Fruit fly (Drosophila melanogaster) whole organism, embryonic: ENCODE measurements around the gene CG33654.
A peak's percentile ranks its signal among the peaks of the same experiment; 100 is the strongest.

Experiments used
- CG10321 ChIP-seq: fragments of 200-800 bp; sonication (Bioruptor generic); IDR thresholded peaks from 2 replicates; pipeline ENCODE4 v1.3.6; 2022; ENCODE audit warnings: missing biosample characterization, missing genetic modification characterization
- CG10565 ChIP-seq: fragments of 200-800 bp; sonication (Bioruptor generic); optimal IDR thresholded peaks from 3 replicates; lab custom pipeline; 2016; ENCODE audit warnings: missing biosample characterization, mild to moderate bottlenecking, missing genetic modification characterization
- CG11085 ChIP-seq: fragments of 200-800 bp; sonication (Bioruptor generic); IDR thresholded peaks from 2 replicates; pipeline ENCODE4 v1.3.6; 2022; ENCODE audit warnings: missing biosample characterization, missing genetic modification characterization
- CG11247 ChIP-seq: fragments of 200-800 bp; sonication (Bioruptor generic); IDR thresholded peaks from 2 replicates; pipeline ENCODE4 v1.3.6; 2022; ENCODE audit warnings: missing biosample characterization, missing genetic modification characterization
- CG13123 ChIP-seq: fragments of 200-800 bp; sonication (Bioruptor generic); optimal IDR thresholded peaks from 2 replicates; lab custom pipeline; 2016; ENCODE audit warnings: missing biosample characterization, missing genetic modification characterization
- CG13424 ChIP-seq: fragments of 200-800 bp; sonication (Bioruptor generic); optimal IDR thresholded peaks from 2 replicates; lab custom pipeline; 2019; ENCODE audit warnings: missing biosample characterization, mild to moderate bottlenecking, missing genetic modification characterization, moderate library complexity
- CG13624 ChIP-seq: fragments of 200-800 bp; sonication (Bioruptor generic); optimal IDR thresholded peaks from 2 replicates; lab custom pipeline; 2016; ENCODE audit warnings: missing biosample characterization, missing genetic modification characterization
- CG15601 ChIP-seq: fragments of 200-800 bp; sonication (Bioruptor generic); optimal IDR thresholded peaks from 3 replicates; lab custom pipeline; 2019; ENCODE audit warnings: missing biosample characterization, mild to moderate bottlenecking, missing genetic modification characterization, moderate library complexity
- CG17328 ChIP-seq: fragments of 200-800 bp; sonication (Bioruptor generic); IDR thresholded peaks from 2 replicates; pipeline ENCODE4 v1.3.6; 2022; ENCODE audit warnings: missing biosample characterization, missing genetic modification characterization
- CG2889 ChIP-seq: fragments of 200-800 bp; sonication (Bioruptor generic); IDR thresholded peaks from 3 replicates; pipeline ENCODE4 v1.3.6; 2022; ENCODE audit warnings: missing biosample characterization, missing genetic modification characterization
- CG31224 ChIP-seq: fragments of 200-800 bp; sonication (Bioruptor generic); IDR thresholded peaks from 2 replicates; pipeline ENCODE4 v1.3.6; 2022; ENCODE audit warnings: missing biosample characterization, missing genetic modification characterization
- CG31441 ChIP-seq: fragments of 200-800 bp; sonication (Bioruptor generic); IDR thresholded peaks from 2 replicates; pipeline ENCODE4 v1.3.6; 2022; ENCODE audit warnings: missing biosample characterization, missing genetic modification characterization
- CG6683 ChIP-seq: fragments of 200-800 bp; sonication (Bioruptor generic); optimal IDR thresholded peaks from 2 replicates; lab custom pipeline; 2017; ENCODE audit warnings: missing biosample characterization, mild to moderate bottlenecking, missing genetic modification characterization, missing genetic modification reagents
- CG6765 ChIP-seq: fragments of 200-800 bp; sonication (Bioruptor generic); optimal IDR thresholded peaks from 3 replicates; lab custom pipeline; 2017; ENCODE audit warnings: missing biosample characterization, mild to moderate bottlenecking, missing genetic modification characterization
- CG7357 ChIP-seq: fragments of 200-800 bp; sonication (Bioruptor generic); IDR thresholded peaks from 3 replicates; pipeline ENCODE4 v1.3.6; 2022; ENCODE audit warnings: missing biosample characterization, missing genetic modification characterization
- CG8478 ChIP-seq: fragments of >200 bp; optimal IDR thresholded peaks from 2 replicates; lab custom pipeline; 2018
- CG9437 ChIP-seq: fragments of 200-800 bp; sonication (Bioruptor generic); optimal IDR thresholded peaks from 2 replicates; lab custom pipeline; 2018; ENCODE audit warnings: missing biosample characterization, mild to moderate bottlenecking, missing genetic modification characterization
- D19A ChIP-seq: fragments of 200-800 bp; optimal IDR thresholded peaks from 3 replicates; lab custom pipeline; 2019; ENCODE audit warnings: missing biosample characterization, mild to moderate bottlenecking, missing genetic modification characterization, moderate library complexity
- E2f1 ChIP-seq: fragments of 200-800 bp; sonication (Bioruptor generic); IDR thresholded peaks from 2 replicates; pipeline ENCODE4 v1.3.6; 2022; ENCODE audit warnings: missing biosample characterization, missing genetic modification characterization
- Elba2 ChIP-seq: fragments of 200-800 bp; sonication (Bioruptor generic); optimal IDR thresholded peaks from 3 replicates; lab custom pipeline; 2016; ENCODE audit warnings: missing biosample characterization, missing genetic modification characterization
- Gsc ChIP-seq: fragments of 200-800 bp; sonication (Bioruptor generic); IDR thresholded peaks from 2 replicates; pipeline ENCODE4 v1.3.6; 2022; ENCODE audit warnings: missing biosample characterization, missing genetic modification characterization
- Gug ChIP-seq: fragments of 200-800 bp; sonication (Bioruptor generic); IDR thresholded peaks from 4 replicates; pipeline ENCODE4 v1.3.6; 2022; ENCODE audit warnings: missing biosample characterization, missing genetic modification characterization
- HLH54F ChIP-seq: fragments of 200-800 bp; sonication (Bioruptor generic); optimal IDR thresholded peaks from 3 replicates; lab custom pipeline; 2016; ENCODE audit warnings: missing biosample characterization, missing genetic modification characterization
- HLHmδ ChIP-seq: fragments of 200-800 bp; sonication (Bioruptor generic); optimal IDR thresholded peaks from 2 replicates; lab custom pipeline; 2018; ENCODE audit warnings: missing biosample characterization, mild to moderate bottlenecking, missing genetic modification characterization, moderate library complexity
- Lim3 ChIP-seq: fragments of 200-800 bp; sonication (Bioruptor generic); IDR thresholded peaks from 2 replicates; pipeline ENCODE4 v1.3.6; 2022; ENCODE audit warnings: missing biosample characterization, missing genetic modification characterization
- MBD-R2 ChIP-seq: fragments of 200-800 bp; sonication (Bioruptor generic); IDR thresholded peaks from 2 replicates; pipeline ENCODE4 v1.3.6; 2022; ENCODE audit warnings: missing biosample characterization, missing genetic modification characterization
- MTF-1 ChIP-seq: fragments of 200-800 bp; sonication (Bioruptor generic); optimal IDR thresholded peaks from 2 replicates; lab custom pipeline; 2018; ENCODE audit warnings: missing biosample characterization, mild to moderate bottlenecking, missing genetic modification characterization, borderline replicate concordance
- Rfx ChIP-seq: fragments of 200-800 bp; sonication (Bioruptor generic); IDR thresholded peaks from 2 replicates; pipeline ENCODE4 v1.3.6; 2022; ENCODE audit warnings: missing biosample characterization, missing genetic modification characterization
- Sin3A ChIP-seq: fragments of >200 bp; optimal IDR thresholded peaks from 2 replicates; lab custom pipeline; 2018
- ash1 ChIP-seq: fragments of 200-800 bp; sonication (Bioruptor generic); optimal IDR thresholded peaks from 2 replicates; lab custom pipeline; 2018; ENCODE audit warnings: missing biosample characterization, mild to moderate bottlenecking, missing genetic modification characterization
- bbx ChIP-seq: fragments of 200-800 bp; sonication (Bioruptor generic); IDR thresholded peaks from 2 replicates; pipeline ENCODE4 v1.3.6; 2022; ENCODE audit warnings: missing biosample characterization, missing genetic modification characterization; ENCODE audit not compliant: partially characterized antibody
- cato ChIP-seq: fragments of 200-800 bp; sonication (Bioruptor generic); optimal IDR thresholded peaks from 2 replicates; lab custom pipeline; 2016; ENCODE audit warnings: missing biosample characterization, missing genetic modification characterization, borderline replicate concordance
- dpn ChIP-seq, 2 experiments: fragments of 200-800 bp; sonication (Bioruptor generic); optimal IDR thresholded peaks; 3 replicates each; lab custom pipeline; 2016; ENCODE audit warnings: missing biosample characterization in 2 of 2, missing genetic modification characterization in 2 of 2
- dysf ChIP-seq: fragments of 200-800 bp; sonication (Bioruptor generic); IDR thresholded peaks from 3 replicates; pipeline ENCODE4 v1.3.6; 2022; ENCODE audit warnings: missing biosample characterization, missing genetic modification characterization
- emc ChIP-seq: fragments of 200-800 bp; sonication (Bioruptor generic); optimal IDR thresholded peaks from 2 replicates; lab custom pipeline; 2016; ENCODE audit warnings: missing biosample characterization, missing genetic modification characterization
- gem ChIP-seq: fragments of 200-800 bp; sonication (Bioruptor generic); optimal IDR thresholded peaks from 2 replicates; lab custom pipeline; 2019; ENCODE audit warnings: missing biosample characterization, mild to moderate bottlenecking, missing genetic modification characterization, moderate library complexity
- gsb-n ChIP-seq: fragments of 200-800 bp; sonication (Bioruptor generic); optimal IDR thresholded peaks from 3 replicates; lab custom pipeline; 2018; ENCODE audit warnings: missing biosample characterization, mild to moderate bottlenecking, missing genetic modification characterization
- gt ChIP-seq: fragments of 200-800 bp; sonication (Bioruptor generic); IDR thresholded peaks from 2 replicates; pipeline ENCODE4 v1.3.6; 2022; ENCODE audit warnings: missing biosample characterization, missing genetic modification characterization
- ind ChIP-seq: fragments of 200-800 bp; sonication (Bioruptor generic); optimal IDR thresholded peaks from 3 replicates; lab custom pipeline; 2016; ENCODE audit warnings: missing biosample characterization, missing genetic modification characterization
- kni ChIP-seq: fragments of 200-800 bp; sonication (Bioruptor generic); optimal IDR thresholded peaks from 3 replicates; lab custom pipeline; 2017; ENCODE audit warnings: mild to moderate bottlenecking, missing biosample characterization, missing genetic modification reagents, missing genetic modification characterization
- knrl ChIP-seq: fragments of 200-800 bp; sonication (Bioruptor generic); IDR thresholded peaks from 3 replicates; pipeline ENCODE4 v1.3.6; 2022; ENCODE audit warnings: missing biosample characterization, missing genetic modification characterization; ENCODE audit not compliant: partially characterized antibody
- lilli ChIP-seq: fragments of 200-800 bp; sonication (Bioruptor generic); optimal IDR thresholded peaks from 3 replicates; lab custom pipeline; 2016; ENCODE audit warnings: missing biosample characterization, missing genetic modification characterization
- lola ChIP-seq, 3 experiments: fragments of >200 bp in 2 of 3; fragments of 200-800 bp in 1 of 3; sonication (Bioruptor generic) in 1 of 3; optimal IDR thresholded peaks; 2 replicates each; lab custom pipeline; 2017 to 2019; ENCODE audit warnings: missing biosample characterization in 3 of 3, missing genetic modification characterization in 3 of 3, mild to moderate bottlenecking in 1 of 3, moderate library complexity in 1 of 3
- mld ChIP-seq: fragments of 200-800 bp; sonication (Bioruptor generic); IDR thresholded peaks from 3 replicates; pipeline ENCODE4 v1.3.6; 2022; ENCODE audit warnings: missing biosample characterization, missing genetic modification characterization; ENCODE audit not compliant: partially characterized antibody
- nau ChIP-seq: fragments of 200-800 bp; sonication (Bioruptor generic); optimal IDR thresholded peaks from 3 replicates; lab custom pipeline; 2017; ENCODE audit warnings: missing biosample characterization, mild to moderate bottlenecking, missing genetic modification characterization, missing genetic modification reagents
- odd ChIP-seq: fragments of 200-800 bp; sonication (Bioruptor generic); optimal IDR thresholded peaks from 2 replicates; lab custom pipeline; 2017; ENCODE audit warnings: missing biosample characterization, mild to moderate bottlenecking, missing genetic modification characterization
- scrt ChIP-seq: fragments of 200-800 bp; sonication (Bioruptor generic); optimal IDR thresholded peaks from 2 replicates; lab custom pipeline; 2018; ENCODE audit warnings: missing biosample characterization, mild to moderate bottlenecking, missing genetic modification characterization, moderate library complexity
- shn ChIP-seq: fragments of 200-800 bp; sonication (Bioruptor generic); optimal IDR thresholded peaks from 3 replicates; lab custom pipeline; 2016; ENCODE audit warnings: missing biosample characterization, missing genetic modification characterization
- vnd ChIP-seq: fragments of 200-800 bp; sonication (Bioruptor generic); IDR thresholded peaks from 3 replicates; pipeline ENCODE4 v1.3.6; 2022; ENCODE audit warnings: missing biosample characterization, missing genetic modification characterization; ENCODE audit not compliant: partially characterized antibody
- vvl ChIP-seq: fragments of 200-800 bp; sonication (Bioruptor generic); IDR thresholded peaks from 2 replicates; pipeline ENCODE4 v1.3.6; 2022; ENCODE audit warnings: missing biosample characterization, missing genetic modification characterization
- zen2 ChIP-seq: fragments of 200-800 bp; sonication (Bioruptor generic); IDR thresholded peaks from 3 replicates; pipeline ENCODE4 v1.3.6; 2022; ENCODE audit warnings: missing biosample characterization, missing genetic modification characterization; ENCODE audit not compliant: partially characterized antibody

The CG33654 gene

DNA sequence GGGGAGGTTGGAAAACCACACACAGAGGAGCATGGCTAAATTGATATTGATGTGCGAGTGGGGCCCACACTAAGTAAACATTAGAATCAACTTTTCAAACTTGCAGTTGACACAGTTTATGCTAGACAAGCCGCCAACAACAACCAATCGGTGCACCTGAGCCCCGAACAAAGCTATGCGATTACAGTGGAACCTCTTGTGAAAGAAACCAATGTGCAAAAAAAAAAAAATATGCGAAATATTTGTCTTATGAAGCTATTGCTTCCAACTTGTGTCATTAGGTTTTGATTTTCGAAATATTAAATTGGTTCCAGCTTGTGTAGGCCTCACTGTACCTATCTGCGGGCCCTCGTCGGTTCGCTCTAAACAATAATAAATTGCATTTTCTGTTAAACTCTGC lies 35.3 kb upstream of the CG33654 start (continued):
- TF ChIP-seq CG6765 (GFP tag; lab: Kevin White, UChicago) (no peak), cato (GFP tag; lab: Kevin White, UChicago) (peak; percentile 44), D19A (peak; percentile 8), CG17328 (peak; percentile 88), ash1 (GFP tag; lab: Kevin White, UChicago) (no peak), nau (GFP tag; lab: Kevin White, UChicago) (peak; percentile 59), CG9437 (GFP tag; lab: Kevin White, UChicago) (peak; percentile 21), lilli (peak; percentile 73), MBD-R2 (GFP tag; lab: Robert Waterston, UW) (0 out of 2 replicates have a peak, but pooled peaks have one; percentile 21), dysf (GFP tag; lab: Robert Waterston, UW) (peak; percentile 79), Elba2 (peak; percentile 21), scrt (GFP tag; lab: Kevin White, UChicago) (peak; percentile 30), CG7357 (GFP tag; lab: Robert Waterston, UW) (peak; percentile 57; the same call in 1 of the 3 replicates), CG6683 (GFP tag; lab: Kevin White, UChicago) (peak; percentile 2), gsb-n (tag; lab: Kevin White, UChicago) (peak; percentile 66), gt (GFP tag; lab: Robert Waterston, UW) (peak; percentile 50), knrl (GFP tag; lab: Robert Waterston, UW) (no peak), Sin3A (lab: Kevin White, UChicago) (no peak), Gug (GFP tag; lab: Robert Waterston, UW) (peak; percentile 53; the same call in 2 of the 4 replicates), CG10321 (GFP tag; lab: Robert Waterston, UW) (peak; percentile 35; the same call in 1 of the 2 replicates), kni (peak; percentile 30), HLHmδ (GFP tag; lab: Kevin White, UChicago) (no peak), CG8478 (no peak), Lim3 (GFP tag; lab: Robert Waterston, UW) (peak; percentile 20; the same call in 1 of the 2 replicates), CG13624 (GFP tag; lab: Kevin White, UChicago) (peak; percentile 58), MTF-1 (peak; percentile 26), E2f1 (GFP tag; lab: Robert Waterston, UW) (peak; percentile 69), gem (tag; lab: Kevin White, UChicago) (peak; percentile 80), dpn (GFP tag; optimal IDR thresholded peaks at IDR 0.05; lab: Kevin White, UChicago) (peak; percentile 67 to 76), bbx (GFP tag; lab: Robert Waterston, UW) (no peak), CG31224 (GFP tag; lab: Robert Waterston, UW) (0 out of 2 replicates have a peak, but pooled peaks have one; percentile 15), vnd (no peak), shn (GFP tag; lab: Kevin White, UChicago) (peak; percentile 46), CG11247 (GFP tag; lab: Robert Waterston, UW) (peak; percentile 78), odd (GFP tag; lab: Kevin White, UChicago) (peak; percentile 34), mld (GFP tag; lab: Robert Waterston, UW) (no peak), Gsc (GFP tag; lab: Robert Waterston, UW) (peak; percentile 64), Rfx (GFP tag; lab: Robert Waterston, UW) (peak; percentile 71), lola (GFP tag; optimal IDR thresholded peaks at IDR 0.05; lab: Kevin White, UChicago) (peak in 1 of 3 experiments; percentile 44), CG2889 (GFP tag; lab: Robert Waterston, UW) (peak; percentile 70; the same call in 2 of the 3 replicates), ind (GFP tag; lab: Kevin White, UChicago) (peak; percentile 81), CG15601 (peak; percentile 62), CG10565 (GFP tag; lab: Kevin White, UChicago) (peak; percentile 10), vvl (GFP tag; lab: Robert Waterston, UW) (peak; percentile 90), CG13123 (GFP tag; lab: Kevin White, UChicago) (peak; percentile 6), CG31441 (GFP tag; lab: Robert Waterston, UW) (peak; percentile 77), zen2 (GFP tag; lab: Robert Waterston, UW) (no peak), CG13424 (tag; lab: Kevin White, UChicago) (peak; percentile 71), CG11085 (GFP tag; lab: Robert Waterston, UW) (peak; percentile 54), HLH54F (GFP tag; lab: Kevin White, UChicago) (peak; percentile 19), emc (GFP tag; lab: Kevin White, UChicago) (peak; percentile 29)
